Worm (Caenorhabditis elegans) whole organism, L4/young adult: ENCODE results near the gene T05B11.4.

Experiments
- W03F9.2 ChIP-seq: fragments of 150-350 bp; optimal IDR thresholded peaks from 2 replicates; lab custom pipeline; 2014; ENCODE audit warnings: missing biosample characterization, missing genetic modification characterization
- dao-5 ChIP-seq: sonication (generic microtip); optimal IDR thresholded peaks from 2 replicates; lab custom pipeline; 2016; ENCODE audit warnings: missing genotype, missing genetic modification characterization, moderate library complexity, missing compliant biosample characterization
- him-1 ChIP-seq: sonication (generic microtip); optimal IDR thresholded peaks from 2 replicates; lab custom pipeline; 2016; ENCODE audit warnings: missing genotype, missing genetic modification reagents, missing genetic modification characterization, missing compliant biosample characterization

ce11 chrV:7786639-7787038 is 32.2 kb upstream of the T05B11.4 start:
- TF ChIP-seq dao-5 (no peak), him-1 (tag; lab: Kevin White, UChicago) (no peak), W03F9.2 (tag; lab: Kevin White, UChicago) (no peak)
